Worm (Caenorhabditis elegans): ENCODE results near the gene clec-178.

Gene clec-178

ce11 chrIV:5664375-5665004, 10.7 kb downstream of the clec-178 start, which contains the start of gene bec-1 (continued):
- peak; percentile 19 for TF ChIP-seq aha-1 (tag)
- no peak for TF ChIP-seq T20F7.1 (GFP tag; optimal IDR thresholded peaks at IDR 0.05)
- no peak for TF ChIP-seq nhr-42 (GFP tag; IDR thresholded peaks at IDR 0.05)
- no peak for TF ChIP-seq daf-16 (GFP tag; optimal IDR thresholded peaks at IDR 0.05)
- TF ChIP-seq daf-16 (tag; optimal IDR thresholded peaks at IDR 0.05): peak; percentile 10
- no peak for TF ChIP-seq dve-1 (tag; optimal IDR thresholded peaks at IDR 0.05; ENCODE audit: insufficient read depth)
- TF ChIP-seq mxl-2 (GFP tag; conservative IDR thresholded peaks at IDR 0.05): no peak
- TF ChIP-seq unc-62 (GFP tag; optimal IDR thresholded peaks at IDR 0.05 in 1 of 2): peak in 1 of 2 experiments; percentile 28
- no peak for TF ChIP-seq unc-62 (tag; optimal IDR thresholded peaks at IDR 0.05)
- TF ChIP-seq F44E2.7 (GFP tag; IDR thresholded peaks at IDR 0.05): no peak
- TF ChIP-seq nhr-11 (tag; optimal IDR thresholded peaks at IDR 0.05): no peak
- no peak for TF ChIP-seq nhr-48 (tag; optimal IDR thresholded peaks at IDR 0.05)
- no peak for TF ChIP-seq lin-38 (GFP tag; IDR thresholded peaks at IDR 0.05)
- no peak for TF ChIP-seq aly-2 (tag; optimal IDR thresholded peaks at IDR 0.05)
- TF ChIP-seq F37D6.2 (tag; optimal IDR thresholded peaks at IDR 0.05): no peak
- TF ChIP-seq nhr-237 (tag; optimal IDR thresholded peaks at IDR 0.05): no peak
- TF ChIP-seq mdl-1 (tag; optimal IDR thresholded peaks at IDR 0.05): no peak
- peak; percentile 40 for TF ChIP-seq mxl-3 (GFP tag; optimal IDR thresholded peaks at IDR 0.05)
- TF ChIP-seq mdt-29 (GFP tag; IDR thresholded peaks at IDR 0.05): no peak
- TF ChIP-seq ztf-11 (tag; optimal IDR thresholded peaks at IDR 0.05): no peak
- no peak for TF ChIP-seq Y48G9A.11 (GFP tag; IDR thresholded peaks at IDR 0.05)
- TF ChIP-seq lsy-2 (tag; optimal IDR thresholded peaks at IDR 0.05): no peak
- no peak for TF ChIP-seq tag-97 (GFP tag; IDR thresholded peaks at IDR 0.05)
- no peak for TF ChIP-seq ctbp-1 (GFP tag; IDR thresholded peaks at IDR 0.05)

- TF ChIP-seq zfp-2 (tag; optimal IDR thresholded peaks at IDR 0.05) (no peak), ama-1 (optimal IDR thresholded peaks at IDR 0.05) (no peak), aly-2 (tag; optimal IDR thresholded peaks at IDR 0.05) (no peak), mdl-1 (tag; optimal IDR thresholded peaks at IDR 0.05) (peak in 1 of 2 experiments; percentile 58), aha-1 (tag) (peak; percentile 97), F10B5.3 (tag; optimal IDR thresholded peaks at IDR 0.05) (no peak), lir-3 (tag; optimal IDR thresholded peaks at IDR 0.05) (no peak), mxl-3 (GFP tag; optimal IDR thresholded peaks at IDR 0.05) (no peak), nhr-11 (tag; optimal IDR thresholded peaks at IDR 0.05) (peak; percentile 69), F44E2.7 (GFP tag; IDR thresholded peaks at IDR 0.05) (no peak), lin-13 (GFP tag; optimal IDR thresholded peaks at IDR 0.05) (peak; percentile 67), dpl-1 (GFP tag; optimal IDR thresholded peaks at IDR 0.05) (no peak), unc-130 (GFP tag; optimal IDR thresholded peaks at IDR 0.05) (no peak), mep-1 (tag; optimal IDR thresholded peaks at IDR 0.05) (peak; percentile 40), dmd-9 (GFP tag; IDR thresholded peaks at IDR 0.05) (no peak), R02D3.7 (tag; optimal IDR thresholded peaks at IDR 0.05) (no peak), unc-62 (GFP tag; optimal IDR thresholded peaks at IDR 0.05 in 1 of 2) (peak in 1 of 2 experiments; percentile 24), unc-62 (tag; optimal IDR thresholded peaks at IDR 0.05) (no peak), daf-16 (GFP tag; optimal IDR thresholded peaks at IDR 0.05) (peak in 1 of 2 experiments; percentile 5), daf-16 (tag; optimal IDR thresholded peaks at IDR 0.05) (peak; percentile 15), rbr-2 (tag; optimal IDR thresholded peaks at IDR 0.05) (no peak), nhr-6 (tag; optimal IDR thresholded peaks at IDR 0.05) (peak; percentile 43), spr-3 (GFP tag; optimal IDR thresholded peaks at IDR 0.05) (no peak), saeg-2 (GFP tag; IDR thresholded peaks at IDR 0.05) (no peak), lin-29 (GFP tag; IDR thresholded peaks at IDR 0.05) (no peak), dmd-6 (GFP tag; IDR thresholded peaks at IDR 0.05) (peak; percentile 60), hlh-30 (tag; optimal IDR thresholded peaks at IDR 0.05; ENCODE audit: insufficient read depth) (peak; percentile 47), dve-1 (tag; optimal IDR thresholded peaks at IDR 0.05; ENCODE audit: insufficient read depth) (peak; percentile 57), mdt-29 (GFP tag; IDR thresholded peaks at IDR 0.05) (0 out of 2 replicates have a peak, but pooled peaks have one; percentile 25), php-3 (GFP tag; IDR thresholded peaks at IDR 0.05) (no peak), ces-1 (GFP tag; optimal IDR thresholded peaks at IDR 0.05) (no peak), ZK546.5 (tag; optimal IDR thresholded peaks at IDR 0.05) (no peak), arid-1 (GFP tag; conservative IDR thresholded peaks at IDR 0.05) (0 out of 2 replicates have a peak, but pooled peaks have one; percentile 19), pha-4 (GFP tag; IDR thresholded peaks at IDR 0.05) (no peak), pha-4 (tag; optimal IDR thresholded peaks at IDR 0.05) (no peak), snpc-1.2 (GFP tag; IDR thresholded peaks at IDR 0.05) (no peak)
Measured at ce11 chrIV:5665353-5665918, 11.7 kb downstream of the clec-178 start.
